Worm (Caenorhabditis elegans) whole organism, L2 larva: ENCODE data around the gene oct-2.

Experiments used
- aly-2 ChIP-seq: fragments of 150-350 bp; optimal IDR thresholded peaks from 2 replicates; lab custom pipeline; 2014; ENCODE audit warnings: missing biosample characterization, missing genetic modification characterization
- egl-27 ChIP-seq: sonication (generic microtip); optimal IDR thresholded peaks from 3 replicates; lab custom pipeline; 2017; ENCODE audit warnings: missing biosample characterization, missing genetic modification reagents, missing genetic modification characterization
- mab-5 ChIP-seq: fragments of 150-350 bp; optimal IDR thresholded peaks from 2 replicates; lab custom pipeline; 2014; ENCODE audit warnings: missing biosample characterization, missing genetic modification characterization
- mdl-1 ChIP-seq, 2 experiments: fragments of 150-350 bp in 1 of 2; sonication (generic microtip) in 1 of 2; optimal IDR thresholded peaks; 2 replicates each; lab custom pipeline; 2017; ENCODE audit warnings: missing biosample characterization in 2 of 2, missing genetic modification characterization in 2 of 2
- nhr-10 ChIP-seq: sonication (generic microtip); optimal IDR thresholded peaks from 2 replicates; lab custom pipeline; 2017; ENCODE audit warnings: missing biosample characterization, missing genetic modification characterization
- nhr-11 ChIP-seq: fragments of 150-350 bp; optimal IDR thresholded peaks from 2 replicates; lab custom pipeline; 2014; ENCODE audit warnings: missing biosample characterization, missing genetic modification characterization
- nhr-237 ChIP-seq: fragments of 150-350 bp; optimal IDR thresholded peaks from 2 replicates; lab custom pipeline; 2014; ENCODE audit warnings: missing biosample characterization, missing genetic modification characterization
- sem-4 ChIP-seq: fragments of 150-350 bp; optimal IDR thresholded peaks from 2 replicates; lab custom pipeline; 2014; ENCODE audit warnings: missing biosample characterization, missing genetic modification reagents, missing genetic modification characterization
- snpc-4 ChIP-seq: fragments of 150-350 bp; optimal IDR thresholded peaks from 2 replicates; lab custom pipeline; 2014; ENCODE audit warnings: missing biosample characterization, missing genetic modification characterization
- unc-62 ChIP-seq: fragments of 150-350 bp; optimal IDR thresholded peaks from 2 replicates; lab custom pipeline; 2014; ENCODE audit warnings: missing biosample characterization, missing genetic modification reagents, missing genetic modification characterization
- zag-1 ChIP-seq: fragments of 150-350 bp; optimal IDR thresholded peaks from 2 replicates; lab custom pipeline; 2014; ENCODE audit warnings: missing biosample characterization, missing genetic modification characterization

ce11 chrX:11324240-11324639 is 22.0 kb upstream of the oct-2 start, which contains the start of gene asm-2:
- TF ChIP-seq nhr-237 (tag; lab: Kevin White, UChicago) (no peak), snpc-4 (tag; lab: Kevin White, UChicago) (no peak), unc-62 (GFP tag; lab: Kevin White, UChicago) (no peak), zag-1 (tag; lab: Kevin White, UChicago) (no peak), sem-4 (no peak), mab-5 (tag; lab: Kevin White, UChicago) (no peak), aly-2 (tag; lab: Kevin White, UChicago) (no peak), mdl-1 (tag; optimal IDR thresholded peaks at IDR 0.05; lab: Kevin White, UChicago) (no peak), nhr-11 (no peak), egl-27 (tag; lab: Kevin White, UChicago) (no peak), nhr-10 (tag; lab: Kevin White, UChicago) (no peak)
